Worm (Caenorhabditis elegans) whole organism, young adult: ENCODE results near the gene gck-1.
A peak's percentile ranks its signal among the peaks of the same experiment; 100 is the strongest.

Source experiments
- B0336.3 ChIP-seq: fragments of 200-800 bp; sonication (Bioruptor generic); IDR thresholded peaks from 2 replicates; pipeline ENCODE4 v1.3.6; 2022; ENCODE audit warnings: missing genetic modification characterization, missing compliant biosample characterization
- C06A6.2 ChIP-seq: fragments of 200-800 bp; sonication (Bioruptor generic); conservative IDR thresholded peaks from 2 replicates; pipeline ENCODE4 v1.3.6; 2022; ENCODE audit warnings: missing genetic modification characterization, missing compliant biosample characterization
- F23B12.7 ChIP-seq: sonication (generic microtip); optimal IDR thresholded peaks from 2 replicates; lab custom pipeline; 2017; ENCODE audit warnings: missing genetic modification characterization, mild to moderate bottlenecking, missing compliant biosample characterization, antibody characterized with exemption, moderate library complexity; ENCODE audit not compliant: insufficient read depth
- F49E8.2 ChIP-seq: sonication (generic microtip); optimal IDR thresholded peaks from 3 replicates; lab custom pipeline; 2017; ENCODE audit warnings: missing genetic modification characterization, mild to moderate bottlenecking, missing compliant biosample characterization, antibody characterized with exemption, moderate library complexity; ENCODE audit not compliant: insufficient read depth
- F57C9.4 ChIP-seq: sonication (generic microtip); optimal IDR thresholded peaks from 2 replicates; lab custom pipeline; 2017; ENCODE audit warnings: mild to moderate bottlenecking, missing genetic modification characterization, missing compliant biosample characterization
- Y67H2A.10 ChIP-seq: fragments of 200-800 bp; sonication (Bioruptor generic); conservative IDR thresholded peaks from 2 replicates; pipeline ENCODE4 v1.3.6; 2022; ENCODE audit warnings: missing genetic modification reagents, missing genetic modification characterization, missing compliant biosample characterization
- Y79H2A.3 ChIP-seq: fragments of 200-800 bp; sonication (Bioruptor generic); conservative IDR thresholded peaks from 2 replicates; pipeline ENCODE4 v1.3.6; 2022; ENCODE audit warnings: missing genetic modification reagents, missing genetic modification characterization, missing compliant biosample characterization
- ama-1 ChIP-seq, 3 experiments: fragments of 150-350 bp in 1 of 3; sonication (generic microtip) in 2 of 3; optimal IDR thresholded peaks; 2 replicates each; lab custom pipeline; 2014 to 2018; ENCODE audit warnings: missing biosample characterization in 2 of 3, missing genetic modification characterization in 2 of 3, missing genetic modification reagents in 2 of 3
- aptf-3 ChIP-seq: fragments of 200-800 bp; sonication (Bioruptor generic); IDR thresholded peaks from 2 replicates; pipeline ENCODE4 v1.3.6; 2022; ENCODE audit warnings: missing genetic modification characterization, missing compliant biosample characterization
- attf-3 ChIP-seq: fragments of 200-800 bp; sonication (Bioruptor generic); conservative IDR thresholded peaks from 2 replicates; pipeline ENCODE4 v1.3.6; 2022; ENCODE audit warnings: missing genetic modification reagents, missing genetic modification characterization, missing compliant biosample characterization
- attf-5 ChIP-seq: fragments of 200-800 bp; sonication (Bioruptor generic); optimal IDR thresholded peaks from 2 replicates; lab custom pipeline; 2018; ENCODE audit warnings: mild to moderate bottlenecking, missing genetic modification characterization, missing compliant biosample characterization
- bed-2 ChIP-seq: fragments of 200-800 bp; sonication (Bioruptor generic); IDR thresholded peaks from 2 replicates; pipeline ENCODE4 v1.3.6; 2022; ENCODE audit warnings: missing genetic modification reagents, missing genetic modification characterization, missing compliant biosample characterization
- cebp-1 ChIP-seq, 2 experiments: fragments of 200-800 bp in 1 of 2; sonication (Bioruptor generic) in 1 of 2; sonication (generic microtip) in 1 of 2; IDR thresholded peaks in 1 of 2; optimal IDR thresholded peaks in 1 of 2; 2 replicates each; pipeline versions ENCODE4 v1.3.6 to Lab custom; 2017 to 2022; ENCODE audit warnings: missing compliant biosample characterization in 2 of 2, missing genetic modification characterization in 2 of 2, mild to moderate bottlenecking in 1 of 2, missing genetic modification reagents in 1 of 2, moderate library complexity in 1 of 2
- ceh-91 ChIP-seq: fragments of 200-800 bp; sonication (Bioruptor generic); IDR thresholded peaks from 2 replicates; pipeline ENCODE4 v1.3.6; 2022; ENCODE audit warnings: missing genetic modification reagents, missing genetic modification characterization, missing compliant biosample characterization
- die-1 ChIP-seq: sonication (generic microtip); optimal IDR thresholded peaks from 2 replicates; lab custom pipeline; 2016; ENCODE audit warnings: missing genotype, mild to moderate bottlenecking, missing genetic modification characterization, missing compliant biosample characterization
- dpff-1 ChIP-seq: sonication (generic microtip); optimal IDR thresholded peaks from 2 replicates; lab custom pipeline; 2017; ENCODE audit warnings: mild to moderate bottlenecking, missing genetic modification characterization, missing compliant biosample characterization
- egl-44 ChIP-seq: fragments of 200-800 bp; sonication (Bioruptor generic); IDR thresholded peaks from 2 replicates; pipeline ENCODE4 v1.3.6; 2022; ENCODE audit warnings: missing genetic modification reagents, missing genetic modification characterization, missing compliant biosample characterization
- egrh-3 ChIP-seq: fragments of 200-800 bp; sonication (Bioruptor generic); IDR thresholded peaks from 2 replicates; pipeline ENCODE4 v1.3.6; 2022; ENCODE audit warnings: missing genetic modification reagents, missing genetic modification characterization, missing compliant biosample characterization
- ekl-4 ChIP-seq: fragments of 200-800 bp; sonication (Bioruptor generic); IDR thresholded peaks from 2 replicates; pipeline ENCODE4 v1.3.6; 2022; ENCODE audit warnings: missing genetic modification reagents, missing genetic modification characterization, missing compliant biosample characterization
- ets-4 ChIP-seq: fragments of 200-800 bp; sonication (Bioruptor generic); optimal IDR thresholded peaks from 2 replicates; lab custom pipeline; 2018; ENCODE audit warnings: mild to moderate bottlenecking, missing genetic modification characterization, missing compliant biosample characterization
- gei-17 ChIP-seq: fragments of 200-800 bp; sonication (Bioruptor generic); optimal IDR thresholded peaks from 2 replicates; lab custom pipeline; 2018; ENCODE audit warnings: mild to moderate bottlenecking, missing genetic modification characterization, missing compliant biosample characterization
- hmg-20 ChIP-seq: fragments of 200-800 bp; sonication (Bioruptor generic); IDR thresholded peaks from 2 replicates; pipeline ENCODE4 v1.3.6; 2022; ENCODE audit warnings: missing genetic modification reagents, missing genetic modification characterization, missing compliant biosample characterization
- hsf-1 ChIP-seq: fragments of 200-800 bp; sonication (Bioruptor generic); IDR thresholded peaks from 2 replicates; pipeline ENCODE4 v1.3.6; 2022; ENCODE audit warnings: missing genetic modification reagents, missing genetic modification characterization, missing compliant biosample characterization
- let-607 ChIP-seq, 2 experiments: fragments of 200-800 bp in 1 of 2; sonication (Bioruptor generic) in 1 of 2; sonication (generic microtip) in 1 of 2; optimal IDR thresholded peaks; 2 replicates each; lab custom pipeline; 2016 to 2018; ENCODE audit warnings: mild to moderate bottlenecking in 2 of 2, missing compliant biosample characterization in 2 of 2, missing genetic modification characterization in 2 of 2, moderate library complexity in 2 of 2, missing genotype in 1 of 2
- lin-40 ChIP-seq: sonication (generic microtip); optimal IDR thresholded peaks from 2 replicates; lab custom pipeline; 2016; ENCODE audit warnings: missing genetic modification characterization, mild to moderate bottlenecking, missing compliant biosample characterization, missing genotype, missing genetic modification reagents
- lin-54 ChIP-seq: fragments of 200-800 bp; sonication (Bioruptor generic); optimal IDR thresholded peaks from 2 replicates; lab custom pipeline; 2018; ENCODE audit warnings: mild to moderate bottlenecking, missing genetic modification characterization, missing compliant biosample characterization
- lsl-1 ChIP-seq: fragments of 200-800 bp; sonication (Bioruptor generic); optimal IDR thresholded peaks from 2 replicates; lab custom pipeline; 2018; ENCODE audit warnings: mild to moderate bottlenecking, missing genetic modification characterization, moderate library complexity, missing compliant biosample characterization
- madf-10 ChIP-seq: sonication (generic microtip); optimal IDR thresholded peaks from 2 replicates; lab custom pipeline; 2016; ENCODE audit warnings: mild to moderate bottlenecking, missing genetic modification characterization, missing compliant biosample characterization
- madf-3 ChIP-seq: fragments of 200-800 bp; sonication (Bioruptor generic); IDR thresholded peaks from 2 replicates; pipeline ENCODE4 v1.3.6; 2022; ENCODE audit warnings: missing genetic modification reagents, missing genetic modification characterization, missing compliant biosample characterization
- madf-6 ChIP-seq: fragments of 200-800 bp; sonication (Bioruptor generic); IDR thresholded peaks from 2 replicates; pipeline ENCODE4 v1.3.6; 2022; ENCODE audit warnings: missing genetic modification reagents, missing genetic modification characterization, missing compliant biosample characterization
- madf-8 ChIP-seq: fragments of 200-800 bp; sonication (Bioruptor generic); conservative IDR thresholded peaks from 2 replicates; pipeline ENCODE4 v1.3.6; 2022; ENCODE audit warnings: missing genetic modification reagents, missing genetic modification characterization, missing compliant biosample characterization
- mcd-1 ChIP-seq: fragments of 200-800 bp; sonication (Bioruptor generic); IDR thresholded peaks from 2 replicates; pipeline ENCODE4 v1.3.6; 2022; ENCODE audit warnings: missing genetic modification reagents, missing genetic modification characterization, missing compliant biosample characterization
- mel-28 ChIP-seq: sonication (generic microtip); optimal IDR thresholded peaks from 2 replicates; lab custom pipeline; 2016; ENCODE audit warnings: borderline replicate concordance, mild to moderate bottlenecking, missing genetic modification characterization, missing compliant biosample characterization
- nhr-179 ChIP-seq: sonication (generic microtip); optimal IDR thresholded peaks from 2 replicates; lab custom pipeline; 2016; ENCODE audit warnings: mild to moderate bottlenecking, missing genetic modification characterization, missing compliant biosample characterization
- nhr-27 ChIP-seq: fragments of 200-800 bp; sonication (Bioruptor generic); optimal IDR thresholded peaks from 2 replicates; lab custom pipeline; 2018; ENCODE audit warnings: mild to moderate bottlenecking, missing genetic modification characterization, moderate library complexity, missing compliant biosample characterization
- nhr-80 ChIP-seq: sonication (generic microtip); optimal IDR thresholded peaks from 2 replicates; lab custom pipeline; 2016; ENCODE audit warnings: missing genetic modification characterization, missing compliant biosample characterization
- pha-4 ChIP-seq: fragments of 150-350 bp; sonication (generic microtip); optimal IDR thresholded peaks from 2 replicates; lab custom pipeline; 2014; ENCODE audit warnings: missing biosample characterization, missing genetic modification reagents, missing genetic modification characterization
- repo-1 ChIP-seq: sonication (generic microtip); optimal IDR thresholded peaks from 2 replicates; lab custom pipeline; 2017; ENCODE audit warnings: mild to moderate bottlenecking, missing genetic modification characterization, missing compliant biosample characterization
- rpc-1 ChIP-seq, 2 experiments: fragments of 150-350 bp in 1 of 2; sonication (generic microtip) in 1 of 2; optimal IDR thresholded peaks; 2 replicates each; lab custom pipeline; 2014 to 2018; ENCODE audit warnings: missing biosample characterization in 1 of 2, missing genetic modification characterization in 1 of 2, missing genetic modification reagents in 1 of 2, missing genotype in 1 of 2
- snpc-4 ChIP-seq, 5 experiments: fragments of 150-350 bp in 1 of 5; sonication (generic microtip) in 4 of 5; optimal IDR thresholded peaks; 2 replicates each; lab custom pipeline; 2014 to 2018; ENCODE audit warnings: missing genetic modification characterization in 5 of 5, missing biosample characterization in 3 of 5, antibody characterized with exemption in 2 of 5, mild to moderate bottlenecking in 2 of 5, missing compliant biosample characterization in 2 of 5, missing genotype in 2 of 5, moderate library complexity in 2 of 5, missing genetic modification reagents in 1 of 5
- somi-1 ChIP-seq: fragments of 200-800 bp; sonication (Bioruptor generic); optimal IDR thresholded peaks from 2 replicates; lab custom pipeline; 2018; ENCODE audit warnings: mild to moderate bottlenecking, missing genetic modification characterization, missing compliant biosample characterization
- tbp1 ChIP-seq: fragments of 200-800 bp; sonication (Bioruptor generic); optimal IDR thresholded peaks from 2 replicates; lab custom pipeline; 2018; ENCODE audit warnings: mild to moderate bottlenecking, missing genetic modification characterization, missing compliant biosample characterization
- tlf-1 ChIP-seq: fragments of 200-800 bp; sonication (Bioruptor generic); optimal IDR thresholded peaks from 2 replicates; lab custom pipeline; 2018; ENCODE audit warnings: mild to moderate bottlenecking, missing genetic modification characterization, missing compliant biosample characterization
- unc-130 ChIP-seq: sonication (generic microtip); optimal IDR thresholded peaks from 2 replicates; lab custom pipeline; 2016; ENCODE audit warnings: missing genetic modification reagents, missing genetic modification characterization, missing compliant biosample characterization
- zim-3 ChIP-seq: sonication (generic microtip); optimal IDR thresholded peaks from 2 replicates; lab custom pipeline; 2017; ENCODE audit warnings: mild to moderate bottlenecking, missing genetic modification characterization, moderate library complexity, missing compliant biosample characterization
- ztf-3 ChIP-seq: fragments of 200-800 bp; sonication (Bioruptor generic); optimal IDR thresholded peaks from 2 replicates; lab custom pipeline; 2018; ENCODE audit warnings: mild to moderate bottlenecking, missing genetic modification characterization, missing compliant biosample characterization

The gck-1 gene

ce11 chrV:8936184-8936589, 11.4 kb upstream of the gck-1 start, which contains the start of gene unc-23:
TSS of gene unc-23 (plus strand) at chrV:8936359.
- TF ChIP-seq dpff-1 (no peak), tlf-1 (GFP tag; lab: Kevin White, UChicago) (peak; percentile 82), bed-2 (GFP tag; lab: Robert Waterston, UW) (no peak), hsf-1 (GFP tag; lab: Robert Waterston, UW) (peak; percentile 98), lin-54 (GFP tag; lab: Kevin White, UChicago) (peak; percentile 54), mcd-1 (peak; percentile 66), ets-4 (GFP tag; lab: Kevin White, UChicago) (peak; percentile 69), B0336.3 (peak; percentile 73; the same call in 1 of the 2 replicates), attf-3 (GFP tag; lab: Robert Waterston, UW) (no peak), unc-130 (GFP tag; lab: Kevin White, UChicago) (no peak), F57C9.4 (no peak), nhr-27 (no peak), F49E8.2 (tag; lab: Kevin White, UChicago) (no peak), pha-4 (tag; lab: Kevin White, UChicago) (peak; percentile 45), egl-44 (peak; percentile 48), ama-1 (optimal IDR thresholded peaks at IDR 0.05; lab: Kevin White, UChicago) (peak; percentile 54), ama-1 (GFP tag; optimal IDR thresholded peaks at IDR 0.05; lab: Kevin White, UChicago) (no peak), tbp1 (peak; percentile 65), ekl-4 (GFP tag; lab: Robert Waterston, UW) (peak; percentile 81), lin-40 (tag; lab: Kevin White, UChicago) (peak; percentile 91), zim-3 (tag; lab: Kevin White, UChicago) (peak; percentile 44), snpc-4 (GFP tag; optimal IDR thresholded peaks at IDR 0.05; lab: Kevin White, UChicago) (no peak), snpc-4 (tag; optimal IDR thresholded peaks at IDR 0.05; lab: Kevin White, UChicago) (peak in 3 of 4 experiments; percentile 36 to 40 (median 39)), nhr-80 (tag; lab: Kevin White, UChicago) (peak; percentile 76), madf-10 (peak; percentile 86), cebp-1 (GFP tag; IDR thresholded peaks at IDR 0.05; lab: Robert Waterston, UW) (peak; percentile 95), cebp-1 (tag; optimal IDR thresholded peaks at IDR 0.05; lab: Kevin White, UChicago) (peak; percentile 98), somi-1 (GFP tag; lab: Kevin White, UChicago) (peak; percentile 79), rpc-1 (optimal IDR thresholded peaks at IDR 0.05; lab: Kevin White, UChicago) (peak; percentile 64), rpc-1 (tag; optimal IDR thresholded peaks at IDR 0.05; lab: Kevin White, UChicago) (no peak), ceh-91 (GFP tag; lab: Robert Waterston, UW) (no peak), madf-6 (GFP tag; lab: Robert Waterston, UW) (no peak), die-1 (peak; percentile 10), ztf-3 (GFP tag; lab: Kevin White, UChicago) (peak; percentile 78), lsl-1 (no peak), gei-17 (GFP tag; lab: Kevin White, UChicago) (peak; percentile 81), hmg-20 (no peak), mel-28 (tag; lab: Kevin White, UChicago) (no peak), nhr-179 (tag; lab: Kevin White, UChicago) (no peak), egrh-3 (no peak), C06A6.2 (GFP tag; lab: Robert Waterston, UW) (peak; percentile 66), Y79H2A.3 (GFP tag; lab: Robert Waterston, UW) (no peak), F23B12.7 (tag; lab: Kevin White, UChicago) (no peak), attf-5 (GFP tag; lab: Kevin White, UChicago) (peak; percentile 81), madf-8 (GFP tag; lab: Robert Waterston, UW) (no peak), madf-3 (GFP tag; lab: Robert Waterston, UW) (no peak), repo-1 (tag; lab: Kevin White, UChicago) (peak; percentile 24), Y67H2A.10 (GFP tag; lab: Robert Waterston, UW) (0 out of 2 replicates have a peak, but pooled peaks have one; percentile 59), let-607 (tag; optimal IDR thresholded peaks at IDR 0.05; lab: Kevin White, UChicago) (peak; percentile 40 to 75), aptf-3 (GFP tag; lab: Robert Waterston, UW) (no peak)
